Fruit fly (Drosophila melanogaster) whole organism, embryonic: ENCODE results near the gene Cep290.
A peak's percentile ranks its signal among the peaks of the same experiment; 100 is the strongest.

Experiments used
- Adf1 ChIP-seq: fragments of 200-800 bp; sonication (Bioruptor generic); IDR thresholded peaks from 2 replicates; pipeline ENCODE4 v1.3.6; 2022; ENCODE audit warnings: missing biosample characterization, missing genetic modification characterization
- Atf-2 ChIP-seq: fragments of 200-800 bp; sonication (Bioruptor generic); optimal IDR thresholded peaks from 2 replicates; lab custom pipeline; 2016; ENCODE audit warnings: missing biosample characterization, missing genetic modification characterization
- BtbVII ChIP-seq: fragments of 200-800 bp; sonication (Bioruptor generic); optimal IDR thresholded peaks from 3 replicates; lab custom pipeline; 2017; ENCODE audit warnings: missing biosample characterization, mild to moderate bottlenecking, missing genetic modification characterization
- CG1024 ChIP-seq: fragments of 200-800 bp; sonication (Bioruptor generic); IDR thresholded peaks from 2 replicates; pipeline ENCODE4 v1.3.6; 2022; ENCODE audit warnings: missing biosample characterization, missing genetic modification characterization
- CG11093 ChIP-seq: fragments of 200-800 bp; sonication (Bioruptor generic); IDR thresholded peaks from 3 replicates; pipeline ENCODE4 v1.3.6; 2022; ENCODE audit warnings: missing biosample characterization, missing genetic modification characterization
- CG11696 ChIP-seq: fragments of 200-800 bp; sonication (Bioruptor generic); IDR thresholded peaks from 2 replicates; pipeline ENCODE4 v1.3.6; 2022; ENCODE audit warnings: missing biosample characterization, missing genetic modification characterization
- CG11723 ChIP-seq: fragments of 200-800 bp; sonication (Bioruptor generic); optimal IDR thresholded peaks from 2 replicates; lab custom pipeline; 2017; ENCODE audit warnings: missing biosample characterization, mild to moderate bottlenecking, missing genetic modification characterization
- CG1233 ChIP-seq: fragments of 200-800 bp; sonication (Bioruptor generic); optimal IDR thresholded peaks from 4 replicates; lab custom pipeline; 2018; ENCODE audit warnings: missing biosample characterization, mild to moderate bottlenecking, missing genetic modification characterization
- CG12942 ChIP-seq: fragments of 200-800 bp; sonication (Bioruptor generic); optimal IDR thresholded peaks from 3 replicates; lab custom pipeline; 2016; ENCODE audit warnings: missing biosample characterization, missing genetic modification characterization
- CG13296 ChIP-seq: fragments of 200-800 bp; sonication (Bioruptor generic); optimal IDR thresholded peaks from 3 replicates; lab custom pipeline; 2018; ENCODE audit warnings: missing biosample characterization, mild to moderate bottlenecking, missing genetic modification characterization
- CG17568 ChIP-seq: fragments of 200-800 bp; sonication (Bioruptor generic); optimal IDR thresholded peaks from 2 replicates; lab custom pipeline; 2018; ENCODE audit warnings: missing biosample characterization, mild to moderate bottlenecking, missing genetic modification characterization, moderate library complexity
- CG2199 ChIP-seq: fragments of 200-800 bp; sonication (Bioruptor generic); IDR thresholded peaks from 3 replicates; pipeline ENCODE4 v1.3.6; 2022; ENCODE audit warnings: missing biosample characterization, missing genetic modification characterization
- CG2889 ChIP-seq: fragments of 200-800 bp; sonication (Bioruptor generic); IDR thresholded peaks from 3 replicates; pipeline ENCODE4 v1.3.6; 2022; ENCODE audit warnings: missing biosample characterization, missing genetic modification characterization
- CG30020 ChIP-seq: fragments of 200-800 bp; optimal IDR thresholded peaks from 2 replicates; lab custom pipeline; 2019; ENCODE audit warnings: missing biosample characterization, mild to moderate bottlenecking, missing genetic modification characterization, moderate library complexity
- CG31224 ChIP-seq: fragments of 200-800 bp; sonication (Bioruptor generic); IDR thresholded peaks from 2 replicates; pipeline ENCODE4 v1.3.6; 2022; ENCODE audit warnings: missing biosample characterization, missing genetic modification characterization
- CG4730 ChIP-seq: fragments of 200-800 bp; sonication (Bioruptor generic); IDR thresholded peaks from 2 replicates; pipeline ENCODE4 v1.3.6; 2022; ENCODE audit warnings: missing biosample characterization, missing genetic modification characterization
- CG7928 ChIP-seq: fragments of 200-800 bp; sonication (Bioruptor generic); optimal IDR thresholded peaks from 2 replicates; lab custom pipeline; 2017; ENCODE audit warnings: missing biosample characterization, mild to moderate bottlenecking, missing genetic modification characterization
- CG7987 ChIP-seq: fragments of 200-800 bp; sonication (Bioruptor generic); optimal IDR thresholded peaks from 2 replicates; lab custom pipeline; 2018; ENCODE audit warnings: missing biosample characterization, mild to moderate bottlenecking, missing genetic modification characterization, moderate library complexity
- CG8359 ChIP-seq: fragments of 200-800 bp; sonication (Bioruptor generic); optimal IDR thresholded peaks from 2 replicates; lab custom pipeline; 2017; ENCODE audit warnings: missing biosample characterization, mild to moderate bottlenecking, missing genetic modification characterization, borderline replicate concordance
- CG9215 ChIP-seq: fragments of 200-800 bp; sonication (Bioruptor generic); IDR thresholded peaks from 2 replicates; pipeline ENCODE4 v1.3.6; 2022; ENCODE audit warnings: missing biosample characterization, missing genetic modification characterization
- CHES-1-like ChIP-seq: fragments of 200-800 bp; sonication (Bioruptor generic); optimal IDR thresholded peaks from 2 replicates; lab custom pipeline; 2016; ENCODE audit warnings: missing biosample characterization, missing genetic modification characterization
- Dek ChIP-seq: fragments of 200-800 bp; sonication (Bioruptor generic); optimal IDR thresholded peaks from 3 replicates; lab custom pipeline; 2019; ENCODE audit warnings: missing biosample characterization, mild to moderate bottlenecking, missing genetic modification characterization, moderate library complexity
- Dfd ChIP-seq, 2 experiments: fragments of >200 bp; optimal IDR thresholded peaks; 2 replicates each; lab custom pipeline; 2017; ENCODE audit warnings: missing biosample characterization in 2 of 2, missing genetic modification characterization in 2 of 2
- Elba2 ChIP-seq: fragments of 200-800 bp; sonication (Bioruptor generic); optimal IDR thresholded peaks from 3 replicates; lab custom pipeline; 2016; ENCODE audit warnings: missing biosample characterization, missing genetic modification characterization
- Ets65A ChIP-seq: fragments of 200-800 bp; sonication (Bioruptor generic); peaks from one replicate; lab custom pipeline; 2016; ENCODE audit warnings: missing biosample characterization, missing genetic modification characterization
- Hr51 ChIP-seq, 2 experiments: fragments of 200-800 bp; sonication (Bioruptor generic); optimal IDR thresholded peaks; 2 replicates in 1 of 2; 3 replicates in 1 of 2; lab custom pipeline; 2016 to 2018; ENCODE audit warnings: missing biosample characterization in 2 of 2, missing genetic modification characterization in 2 of 2, mild to moderate bottlenecking in 1 of 2, moderate library complexity in 1 of 2
- Lim3 ChIP-seq: fragments of 200-800 bp; sonication (Bioruptor generic); IDR thresholded peaks from 2 replicates; pipeline ENCODE4 v1.3.6; 2022; ENCODE audit warnings: missing biosample characterization, missing genetic modification characterization
- Lpt ChIP-seq: fragments of >200 bp; optimal IDR thresholded peaks from 2 replicates; lab custom pipeline; 2018; ENCODE audit warnings: missing biosample characterization, missing genetic modification characterization
- MBD-R2 ChIP-seq: fragments of 200-800 bp; sonication (Bioruptor generic); IDR thresholded peaks from 2 replicates; pipeline ENCODE4 v1.3.6; 2022; ENCODE audit warnings: missing biosample characterization, missing genetic modification characterization
- Mad ChIP-seq: fragments of 200-800 bp; sonication (Bioruptor generic); optimal IDR thresholded peaks from 2 replicates; lab custom pipeline; 2016; ENCODE audit warnings: missing biosample characterization, missing genetic modification characterization
- Max ChIP-seq: fragments of 200-800 bp; sonication (Bioruptor generic); optimal IDR thresholded peaks from 2 replicates; lab custom pipeline; 2016; ENCODE audit warnings: missing biosample characterization, mild to moderate bottlenecking, missing genetic modification characterization
- Nf-YA ChIP-seq: fragments of 200-800 bp; sonication (Bioruptor generic); IDR thresholded peaks from 2 replicates; pipeline ENCODE4 v1.3.6; 2022; ENCODE audit warnings: missing biosample characterization, missing genetic modification characterization
- Oli ChIP-seq: fragments of 200-800 bp; sonication (Bioruptor generic); optimal IDR thresholded peaks from 2 replicates; lab custom pipeline; 2018; ENCODE audit warnings: missing biosample characterization, mild to moderate bottlenecking, missing genetic modification characterization, moderate library complexity
- Optix ChIP-seq: fragments of 200-800 bp; sonication (Bioruptor generic); IDR thresholded peaks from 3 replicates; pipeline ENCODE4 v1.3.6; 2022; ENCODE audit warnings: missing biosample characterization, missing genetic modification characterization
- Pdp1 ChIP-seq, 2 experiments: fragments of 200-800 bp; sonication (Bioruptor generic); optimal IDR thresholded peaks; 3 replicates each; lab custom pipeline; 2016; ENCODE audit warnings: missing biosample characterization in 2 of 2, missing genetic modification characterization in 2 of 2, mild to moderate bottlenecking in 1 of 2, moderate library complexity in 1 of 2
- Sry-δ ChIP-seq: fragments of 200-800 bp; sonication (Bioruptor generic); optimal IDR thresholded peaks from 2 replicates; lab custom pipeline; 2016; ENCODE audit warnings: missing biosample characterization, missing genetic modification characterization
- Tbp ChIP-seq: fragments of >200 bp; optimal IDR thresholded peaks from 2 replicates; lab custom pipeline; 2018; ENCODE audit warnings: missing biosample characterization, missing genetic modification characterization
- fd64A ChIP-seq: fragments of 200-800 bp; sonication (Bioruptor generic); optimal IDR thresholded peaks from 3 replicates; lab custom pipeline; 2018; ENCODE audit warnings: missing biosample characterization, mild to moderate bottlenecking, missing genetic modification characterization
- hth ChIP-seq: fragments of >200 bp; optimal IDR thresholded peaks from 2 replicates; lab custom pipeline; 2017; ENCODE audit warnings: inconsistent platforms
- insv ChIP-seq, 2 experiments: fragments of 200-800 bp; sonication (Bioruptor generic); optimal IDR thresholded peaks; 3 replicates each; lab custom pipeline; 2016 to 2018; ENCODE audit warnings: missing biosample characterization in 2 of 2, missing genetic modification characterization in 2 of 2
- jigr1 ChIP-seq: fragments of 200-800 bp; sonication (Bioruptor generic); IDR thresholded peaks from 3 replicates; pipeline ENCODE4 v1.3.6; 2022; ENCODE audit warnings: missing biosample characterization, missing genetic modification characterization
- lab ChIP-seq: fragments of 200-800 bp; sonication (Bioruptor generic); optimal IDR thresholded peaks from 3 replicates; lab custom pipeline; 2017; ENCODE audit warnings: missing biosample characterization, missing genetic modification characterization, mild to moderate bottlenecking, moderate library complexity, missing genetic modification reagents
- pros ChIP-seq: fragments of 200-800 bp; sonication (Bioruptor generic); optimal IDR thresholded peaks from 3 replicates; lab custom pipeline; 2019; ENCODE audit warnings: missing biosample characterization, mild to moderate bottlenecking, missing genetic modification characterization, moderate library complexity
- repo ChIP-seq: fragments of 200-800 bp; sonication (Bioruptor generic); optimal IDR thresholded peaks from 2 replicates; lab custom pipeline; 2016; ENCODE audit warnings: missing biosample characterization, missing genetic modification characterization
- row ChIP-seq: fragments of 200-800 bp; sonication (Bioruptor generic); IDR thresholded peaks from 3 replicates; pipeline ENCODE4 v1.3.6; 2022; ENCODE audit warnings: missing biosample characterization, missing genetic modification characterization
- scrt ChIP-seq: fragments of 200-800 bp; sonication (Bioruptor generic); optimal IDR thresholded peaks from 2 replicates; lab custom pipeline; 2018; ENCODE audit warnings: missing biosample characterization, mild to moderate bottlenecking, missing genetic modification characterization, moderate library complexity
- sob ChIP-seq: fragments of 200-800 bp; sonication (Bioruptor generic); IDR thresholded peaks from 2 replicates; pipeline ENCODE4 v1.3.6; 2022; ENCODE audit warnings: missing biosample characterization, missing genetic modification characterization
- tin ChIP-seq: fragments of 200-800 bp; sonication (Bioruptor generic); optimal IDR thresholded peaks from 3 replicates; lab custom pipeline; 2016; ENCODE audit warnings: missing biosample characterization, missing genetic modification characterization
- wdn ChIP-seq: fragments of 200-800 bp; sonication (Bioruptor generic); IDR thresholded peaks from 2 replicates; pipeline ENCODE4 v1.3.6; 2022; ENCODE audit warnings: missing biosample characterization, missing genetic modification characterization
- z ChIP-seq: fragments of 200-800 bp; sonication (Bioruptor generic); IDR thresholded peaks from 3 replicates; pipeline ENCODE4 v1.3.6; 2022; ENCODE audit warnings: missing biosample characterization, missing genetic modification characterization
- zen ChIP-seq: fragments of 200-800 bp; sonication (Bioruptor generic); optimal IDR thresholded peaks from 3 replicates; lab custom pipeline; 2018; ENCODE audit warnings: missing biosample characterization, mild to moderate bottlenecking, missing genetic modification characterization, moderate library complexity
- zfh2 ChIP-seq: fragments of 200-800 bp; sonication (Bioruptor generic); optimal IDR thresholded peaks from 2 replicates; lab custom pipeline; 2016; ENCODE audit warnings: missing biosample characterization, missing genetic modification characterization

Gene Cep290

dm6 chr3L:851061-851460 lies 7.3 kb downstream of the Cep290 start, which contains the start of gene Dci (continued):
- peak; percentile 60 for TF ChIP-seq Adf1
- peak; percentile 22 for TF ChIP-seq CG11723 (GFP tag; lab: Kevin White, UChicago)
- peak; percentile 17 for TF ChIP-seq CG7987 (GFP tag; lab: Kevin White, UChicago)
- peak in 1 of 2 experiments; percentile 69 for TF ChIP-seq Pdp1 (GFP tag; optimal IDR thresholded peaks at IDR 0.05; lab: Kevin White, UChicago)
- peak; percentile 32; the same call in 1 of the 2 replicates for TF ChIP-seq wdn (GFP tag; lab: Robert Waterston, UW)
- no peak for TF ChIP-seq CG1233 (GFP tag; lab: Kevin White, UChicago)
- TF ChIP-seq CG2889 (GFP tag; lab: Robert Waterston, UW): peak; percentile 84
- peak; percentile 29 for TF ChIP-seq Mad (GFP tag; lab: Kevin White, UChicago)
- peak; percentile 41 for TF ChIP-seq CG4730
- peak; percentile 16 for TF ChIP-seq Dek (tag; lab: Kevin White, UChicago)
- TF ChIP-seq CG13296 (GFP tag; lab: Kevin White, UChicago): no peak
- TF ChIP-seq pros (GFP tag; lab: Kevin White, UChicago): no peak
- peak; percentile 48; the same call in 1 of the 3 replicates for TF ChIP-seq jigr1 (GFP tag; lab: Robert Waterston, UW)
- peak; percentile 33; the same call in 1 of the 2 replicates for TF ChIP-seq Nf-YA
- peak; percentile 74 for TF ChIP-seq Sry-δ (GFP tag; lab: Kevin White, UChicago)
- TF ChIP-seq fd64A (GFP tag; lab: Kevin White, UChicago): no peak
- TF ChIP-seq CG12942 (GFP tag; lab: Kevin White, UChicago): peak; percentile 66
- TF ChIP-seq insv (GFP tag; optimal IDR thresholded peaks at IDR 0.05; lab: Kevin White, UChicago): peak in 1 of 2 experiments; percentile 64
- TF ChIP-seq CG17568: no peak
- peak; percentile 56 for TF ChIP-seq tin (GFP tag; lab: Kevin White, UChicago)
- peak; percentile 68 for TF ChIP-seq zfh2
- peak; percentile 71 for TF ChIP-seq CHES-1-like
- no peak for TF ChIP-seq Lim3 (GFP tag; lab: Robert Waterston, UW)
- peak; percentile 39 for TF ChIP-seq Atf-2
- TF ChIP-seq CG11093 (GFP tag; lab: Robert Waterston, UW): peak; percentile 69; the same call in 2 of the 3 replicates
- no peak for TF ChIP-seq CG30020 (tag; lab: Kevin White, UChicago)
- no peak for TF ChIP-seq lab (GFP tag; lab: Kevin White, UChicago)
- peak; percentile 90 for TF ChIP-seq MBD-R2 (GFP tag; lab: Robert Waterston, UW)
- TF ChIP-seq Oli (tag; lab: Kevin White, UChicago): peak; percentile 50
- peak; percentile 79 for TF ChIP-seq sob (GFP tag; lab: Robert Waterston, UW)
- TF ChIP-seq z (GFP tag; lab: Robert Waterston, UW): no peak
- TF ChIP-seq CG2199 (GFP tag; lab: Robert Waterston, UW): 0 out of 3 replicates have a peak, but pooled peaks have one; percentile 73
- no peak for TF ChIP-seq Lpt (GFP tag; lab: Kevin White, UChicago)
- TF ChIP-seq BtbVII (GFP tag; lab: Kevin White, UChicago): no peak
- no peak for TF ChIP-seq Dfd (GFP tag; optimal IDR thresholded peaks at IDR 0.05; lab: Kevin White, UChicago)
- TF ChIP-seq CG31224 (GFP tag; lab: Robert Waterston, UW): peak; percentile 60; the same call in 1 of the 2 replicates
- no peak for TF ChIP-seq CG11696 (GFP tag; lab: Robert Waterston, UW)
- peak; percentile 68 for TF ChIP-seq CG9215 (GFP tag; lab: Robert Waterston, UW)
- peak; percentile 53 to 71 for TF ChIP-seq Hr51 (GFP tag; optimal IDR thresholded peaks at IDR 0.05; lab: Kevin White, UChicago)
- TF ChIP-seq Tbp (GFP tag; lab: Kevin White, UChicago): no peak
- TF ChIP-seq zen (tag; lab: Kevin White, UChicago): peak; percentile 68
- TF ChIP-seq Elba2 (GFP tag; lab: Kevin White, UChicago): peak; percentile 26
- TF ChIP-seq CG8359 (GFP tag; lab: Kevin White, UChicago): no peak
- no peak for TF ChIP-seq hth
- TF ChIP-seq CG7928: peak; percentile 32
- peak; percentile 82 for TF ChIP-seq Optix
- TF ChIP-seq repo (GFP tag; lab: Kevin White, UChicago): peak; percentile 50
- TF ChIP-seq scrt (GFP tag; lab: Kevin White, UChicago): no peak
- TF ChIP-seq Ets65A (GFP tag; lab: Kevin White, UChicago): peak; percentile 99
- TF ChIP-seq CG1024: peak; percentile 38; the same call in 1 of the 2 replicates
- peak; percentile 96 for TF ChIP-seq row (GFP tag; lab: Robert Waterston, UW)
- peak; percentile 72 for TF ChIP-seq Max (GFP tag; lab: Kevin White, UChicago)
